Fruit fly (Drosophila melanogaster) whole organism, adult: Measurements from ENCODE around the gene Ankle2.

Source experiments
- CG11617 ChIP-seq: fragments of 200-800 bp; sonication (Bioruptor generic); optimal IDR thresholded peaks from 2 replicates; lab custom pipeline; 2017; ENCODE audit warnings: mild to moderate bottlenecking, missing biosample characterization, missing genetic modification reagents, missing genetic modification characterization
- CG12768 ChIP-seq: fragments of 200-800 bp; sonication (Bioruptor generic); optimal IDR thresholded peaks from 2 replicates; lab custom pipeline; 2017; ENCODE audit warnings: missing biosample characterization, missing genetic modification characterization, mild to moderate bottlenecking, moderate library complexity, missing genetic modification reagents
- CG14711 ChIP-seq: fragments of 200-800 bp; sonication (Bioruptor generic); optimal IDR thresholded peaks from 2 replicates; lab custom pipeline; 2018; ENCODE audit warnings: missing biosample characterization, mild to moderate bottlenecking, missing genetic modification characterization, moderate library complexity
- CG1620 ChIP-seq: fragments of 200-800 bp; sonication (Bioruptor generic); optimal IDR thresholded peaks from 2 replicates; lab custom pipeline; 2016; ENCODE audit warnings: missing biosample characterization, missing genetic modification characterization
- CG33017 ChIP-seq: fragments of 200-800 bp; sonication (Bioruptor generic); optimal IDR thresholded peaks from 2 replicates; lab custom pipeline; 2018; ENCODE audit warnings: missing biosample characterization, mild to moderate bottlenecking, missing genetic modification characterization, moderate library complexity
- CG5204 ChIP-seq: fragments of 200-800 bp; sonication (Bioruptor generic); optimal IDR thresholded peaks from 2 replicates; lab custom pipeline; 2016; ENCODE audit warnings: missing biosample characterization, missing genetic modification characterization
- CG7045 ChIP-seq: fragments of 200-800 bp; sonication (Bioruptor generic); optimal IDR thresholded peaks from 2 replicates; lab custom pipeline; 2017; ENCODE audit warnings: missing biosample characterization, mild to moderate bottlenecking, missing genetic modification characterization
- CG7101 ChIP-seq: fragments of 200-800 bp; sonication (Bioruptor generic); optimal IDR thresholded peaks from 2 replicates; lab custom pipeline; 2018; ENCODE audit warnings: missing biosample characterization, mild to moderate bottlenecking, missing genetic modification characterization, moderate library complexity
- Clk ChIP-seq: fragments of 200-800 bp; sonication (Bioruptor generic); optimal IDR thresholded peaks from 2 replicates; lab custom pipeline; 2017; ENCODE audit warnings: missing biosample characterization, missing genetic modification characterization
- Crg-1 ChIP-seq: fragments of 200-800 bp; sonication (Bioruptor generic); optimal IDR thresholded peaks from 2 replicates; lab custom pipeline; 2016; ENCODE audit warnings: missing biosample characterization, missing genetic modification characterization
- Hr96 ChIP-seq: fragments of 200-800 bp; sonication (Bioruptor generic); optimal IDR thresholded peaks from 2 replicates; lab custom pipeline; 2016; ENCODE audit warnings: missing biosample characterization, missing genetic modification characterization
- Mnt ChIP-seq: fragments of 200-800 bp; sonication (Bioruptor generic); optimal IDR thresholded peaks from 2 replicates; lab custom pipeline; 2016; ENCODE audit warnings: missing biosample characterization, mild to moderate bottlenecking, missing genetic modification characterization
- bab1 ChIP-seq: fragments of 200-800 bp; sonication (Bioruptor generic); optimal IDR thresholded peaks from 3 replicates; lab custom pipeline; 2019; ENCODE audit warnings: missing biosample characterization, mild to moderate bottlenecking, missing genetic modification characterization, moderate library complexity
- cic ChIP-seq: fragments of 200-800 bp; sonication (Bioruptor generic); optimal IDR thresholded peaks from 2 replicates; lab custom pipeline; 2017; ENCODE audit warnings: missing biosample characterization, mild to moderate bottlenecking, missing genetic modification characterization, moderate library complexity
- cnc ChIP-seq, 2 experiments: fragments of >200 bp; optimal IDR thresholded peaks; 2 replicates each; lab custom pipeline; 2017
- kay ChIP-seq: fragments of 200-800 bp; sonication (Bioruptor generic); peaks from one replicate; lab custom pipeline; 2016; ENCODE audit warnings: missing biosample characterization, missing genetic modification characterization, borderline replicate concordance
- ovo ChIP-seq: fragments of 200-800 bp; sonication (Bioruptor generic); optimal IDR thresholded peaks from 2 replicates; lab custom pipeline; 2016; ENCODE audit warnings: missing biosample characterization, missing genetic modification characterization
- pad ChIP-seq: fragments of 200-800 bp; sonication (Bioruptor generic); optimal IDR thresholded peaks from 3 replicates; lab custom pipeline; 2017; ENCODE audit warnings: missing biosample characterization, missing genetic modification characterization, mild to moderate bottlenecking, moderate library complexity, missing genetic modification reagents
- tj ChIP-seq: fragments of 200-800 bp; sonication (Bioruptor generic); optimal IDR thresholded peaks from 3 replicates; lab custom pipeline; 2017; ENCODE audit warnings: missing biosample characterization, mild to moderate bottlenecking, missing genetic modification characterization, moderate library complexity
- toe ChIP-seq: fragments of 200-800 bp; sonication (Bioruptor generic); optimal IDR thresholded peaks from 2 replicates; lab custom pipeline; 2016; ENCODE audit warnings: missing biosample characterization, missing genetic modification characterization

Ankle2 gene

dm6 chrX:17588565-17588964 lies 9.5 kb upstream of the Ankle2 start, which contains the start of gene CG12992:
Gene CG12992 (plus strand): TSS chrX:17588865.
- TF ChIP-seq CG7045 (no peak), tj (GFP tag; lab: Kevin White, UChicago) (peak; percentile 15)

dm6 chrX:17588134-17588533 lies 9.1 kb upstream of the Ankle2 start:
- TF ChIP-seq Crg-1 (GFP tag; lab: Kevin White, UChicago) = peak; percentile 48
- peak; percentile 64 for TF ChIP-seq CG14711 (tag; lab: Kevin White, UChicago)
- peak; percentile 55 for TF ChIP-seq kay (GFP tag; lab: Kevin White, UChicago)
- no peak for TF ChIP-seq toe (GFP tag; lab: Kevin White, UChicago)
- no peak for TF ChIP-seq Clk (GFP tag; lab: Kevin White, UChicago)
- peak; percentile 30 for TF ChIP-seq CG7045
- peak; percentile 38 for TF ChIP-seq CG12768 (GFP tag; lab: Kevin White, UChicago)
- peak; percentile 8 for TF ChIP-seq CG5204
- peak; percentile 79 for TF ChIP-seq tj (GFP tag; lab: Kevin White, UChicago)
- no peak for TF ChIP-seq Hr96 (GFP tag; lab: Kevin White, UChicago)
- peak; percentile 92 for TF ChIP-seq bab1 (GFP tag; lab: Kevin White, UChicago)
- peak; percentile 86 for TF ChIP-seq CG11617 (GFP tag; lab: Kevin White, UChicago)
- peak; percentile 83 for TF ChIP-seq CG7101 (tag; lab: Kevin White, UChicago)
- peak; percentile 63 for TF ChIP-seq pad
- no peak for TF ChIP-seq cnc (optimal IDR thresholded peaks at IDR 0.05; lab: Kevin White, UChicago)
- peak; percentile 70 for TF ChIP-seq CG33017 (tag; lab: Kevin White, UChicago)
- TF ChIP-seq CG1620 = no peak
- TF ChIP-seq Mnt (GFP tag; lab: Kevin White, UChicago) = peak; percentile 62
- TF ChIP-seq ovo (GFP tag; lab: Kevin White, UChicago) = peak; percentile 14

- TF ChIP-seq CG7101 (tag; lab: Kevin White, UChicago) = no peak
These were observed 6.9 kb upstream of the Ankle2 start for dm6 chrX:17585892-17586291.

- TF ChIP-seq CG7045 (no peak), toe (GFP tag; lab: Kevin White, UChicago) (no peak), CG1620 (no peak), CG5204 (no peak), CG33017 (tag; lab: Kevin White, UChicago) (no peak), Crg-1 (GFP tag; lab: Kevin White, UChicago) (no peak), kay (GFP tag; lab: Kevin White, UChicago) (no peak)
These were observed 4.7 kb upstream of the Ankle2 start for dm6 chrX:17583706-17584105.

- TF ChIP-seq CG7045 (no peak), CG5204 (no peak), CG11617 (GFP tag; lab: Kevin White, UChicago) (no peak), CG33017 (tag; lab: Kevin White, UChicago) (no peak), Mnt (GFP tag; lab: Kevin White, UChicago) (no peak), bab1 (GFP tag; lab: Kevin White, UChicago) (no peak), Crg-1 (GFP tag; lab: Kevin White, UChicago) (no peak), CG14711 (tag; lab: Kevin White, UChicago) (no peak), CG1620 (no peak)
These were observed 3.6 kb upstream of the Ankle2 start for dm6 chrX:17582650-17583049.

- TF ChIP-seq CG7101 (tag; lab: Kevin White, UChicago) (no peak), Crg-1 (GFP tag; lab: Kevin White, UChicago) (peak; percentile 3), kay (GFP tag; lab: Kevin White, UChicago) (peak; percentile 78), CG33017 (tag; lab: Kevin White, UChicago) (no peak), CG11617 (GFP tag; lab: Kevin White, UChicago) (no peak)
These were observed 2.7 kb upstream of the Ankle2 start for dm6 chrX:17581606-17582281.

dm6 chrX:17580954-17581353 lies 1.9 kb upstream of the Ankle2 start:
- TF ChIP-seq cnc (optimal IDR thresholded peaks at IDR 0.05; lab: Kevin White, UChicago) = no peak
- peak; percentile 57 for TF ChIP-seq kay (GFP tag; lab: Kevin White, UChicago)
- TF ChIP-seq CG12768 (GFP tag; lab: Kevin White, UChicago) = no peak

dm6 chrX:17579782-17580451 lies 888 bp upstream of the Ankle2 start, which contains the start of gene CG12991:
Gene CG12991 (plus strand): TSS chrX:17579861.
- TF ChIP-seq CG5204 (no peak), toe (GFP tag; lab: Kevin White, UChicago) (no peak), CG12768 (GFP tag; lab: Kevin White, UChicago) (peak; percentile 22), CG1620 (peak; percentile 11), Hr96 (GFP tag; lab: Kevin White, UChicago) (no peak), cnc (optimal IDR thresholded peaks at IDR 0.05; lab: Kevin White, UChicago) (no peak), cic (GFP tag; lab: Kevin White, UChicago) (no peak), CG7101 (tag; lab: Kevin White, UChicago) (peak; percentile 39), kay (GFP tag; lab: Kevin White, UChicago) (no peak), Mnt (GFP tag; lab: Kevin White, UChicago) (peak; percentile 91), pad (no peak), bab1 (GFP tag; lab: Kevin White, UChicago) (peak; percentile 22), CG33017 (tag; lab: Kevin White, UChicago) (no peak), CG11617 (GFP tag; lab: Kevin White, UChicago) (no peak), tj (GFP tag; lab: Kevin White, UChicago) (no peak), Clk (GFP tag; lab: Kevin White, UChicago) (no peak), ovo (GFP tag; lab: Kevin White, UChicago) (peak; percentile 38), CG14711 (tag; lab: Kevin White, UChicago) (no peak), Crg-1 (GFP tag; lab: Kevin White, UChicago) (no peak), CG7045 (no peak)
